Fruit fly (Drosophila melanogaster) whole organism, wandering third instar larva: Measurements from ENCODE around the gene Osi18.
A peak's percentile ranks its signal among the peaks of the same experiment; 100 is the strongest.

Source experiments
- CG9705 ChIP-seq: fragments of 200-800 bp; sonication (Bioruptor generic); optimal IDR thresholded peaks from 2 replicates; lab custom pipeline; 2018; ENCODE audit warnings: missing biosample characterization, mild to moderate bottlenecking, missing genetic modification characterization
- CrebA ChIP-seq: fragments of 200-800 bp; sonication (Bioruptor generic); optimal IDR thresholded peaks from 2 replicates; lab custom pipeline; 2016; ENCODE audit warnings: missing biosample characterization, mild to moderate bottlenecking, missing genetic modification characterization, borderline replicate concordance
- Dfd ChIP-seq: fragments of >200 bp; optimal IDR thresholded peaks from 2 replicates; lab custom pipeline; 2017; ENCODE audit warnings: missing biosample characterization, missing genetic modification characterization
- Dif ChIP-seq: fragments of 200-275, 200-300 bp; sonication (Bioruptor generic); optimal IDR thresholded peaks from 2 replicates; lab custom pipeline; 2018; ENCODE audit warnings: missing biosample characterization, missing genetic modification characterization; ENCODE audit not compliant: partially characterized antibody
- GATAd ChIP-seq: sonication (Bioruptor generic); optimal IDR thresholded peaks from 2 replicates; lab custom pipeline; 2016; ENCODE audit warnings: missing biosample characterization, missing genetic modification characterization
- HLH106 ChIP-seq: fragments of 200-800 bp; optimal IDR thresholded peaks from 3 replicates; lab custom pipeline; 2019; ENCODE audit warnings: missing biosample characterization, mild to moderate bottlenecking, missing genetic modification characterization, moderate library complexity
- Hnf4 ChIP-seq: fragments of 200-800 bp; sonication (Bioruptor generic); optimal IDR thresholded peaks from 2 replicates; lab custom pipeline; 2016; ENCODE audit warnings: missing biosample characterization, mild to moderate bottlenecking, missing genetic modification characterization
- Hr78 ChIP-seq: fragments of >200 bp; optimal IDR thresholded peaks from 2 replicates; lab custom pipeline; 2017; ENCODE audit warnings: missing biosample characterization, missing genetic modification characterization
- Hr83 ChIP-seq: fragments of 200-300 bp; sonication (Bioruptor generic); optimal IDR thresholded peaks from 2 replicates; lab custom pipeline; 2016; ENCODE audit warnings: missing biosample characterization, mild to moderate bottlenecking, missing genetic modification characterization, moderate library complexity; ENCODE audit not compliant: poor library complexity, severe bottlenecking
- Jra ChIP-seq: sonication (Bioruptor generic); optimal IDR thresholded peaks from 2 replicates; lab custom pipeline; 2016; ENCODE audit warnings: missing biosample characterization, missing genetic modification characterization
- Mio ChIP-seq: sonication (Bioruptor generic); optimal IDR thresholded peaks from 2 replicates; lab custom pipeline; 2016; ENCODE audit warnings: missing biosample characterization, missing genetic modification characterization
- Myc ChIP-seq: fragments of >200 bp; optimal IDR thresholded peaks from 2 replicates; lab custom pipeline; 2017
- N ChIP-seq: fragments of >200 bp; optimal IDR thresholded peaks from 2 replicates; lab custom pipeline; 2018; ENCODE audit warnings: missing biosample characterization, missing external identifiers, missing genetic modification characterization
- OdsH ChIP-seq: fragments of 200-800 bp; sonication (Bioruptor generic); optimal IDR thresholded peaks from 2 replicates; lab custom pipeline; 2016; ENCODE audit warnings: missing biosample characterization, mild to moderate bottlenecking, missing genetic modification characterization
- Rel ChIP-seq, 2 experiments: fragments of 200-800 bp; sonication (Bioruptor generic) in 1 of 2; optimal IDR thresholded peaks; 2 replicates in 1 of 2; 3 replicates in 1 of 2; lab custom pipeline; 2016 to 2019; ENCODE audit warnings: mild to moderate bottlenecking in 2 of 2, missing biosample characterization in 2 of 2, missing genetic modification characterization in 2 of 2, moderate library complexity in 1 of 2
- Sp1 ChIP-seq: fragments of 200-800 bp; sonication (Bioruptor generic); optimal IDR thresholded peaks from 3 replicates; lab custom pipeline; 2019; ENCODE audit warnings: missing biosample characterization, mild to moderate bottlenecking, missing genetic modification characterization, moderate library complexity
- Vsx2 ChIP-seq: fragments of 200-300, 225-300 bp; sonication (Bioruptor generic); optimal IDR thresholded peaks from 2 replicates; lab custom pipeline; 2018; ENCODE audit warnings: missing biosample characterization, missing genetic modification characterization; ENCODE audit not compliant: partially characterized antibody
- br ChIP-seq: fragments of 200-800 bp; sonication (Bioruptor generic); optimal IDR thresholded peaks from 2 replicates; lab custom pipeline; 2016; ENCODE audit warnings: missing biosample characterization, missing genetic modification characterization
- brk ChIP-seq: fragments of 200-800 bp; sonication (Bioruptor generic); optimal IDR thresholded peaks from 2 replicates; lab custom pipeline; 2016; ENCODE audit warnings: missing biosample characterization, mild to moderate bottlenecking, missing genetic modification characterization
- dl ChIP-seq, 2 experiments: fragments of 175-275, 200-275 bp in 1 of 2; fragments of 200-275 bp in 1 of 2; sonication (Bioruptor generic); optimal IDR thresholded peaks; lab custom pipeline; 2018; ENCODE audit warnings: mild to moderate bottlenecking in 2 of 2, missing biosample characterization in 2 of 2, missing genetic modification characterization in 2 of 2, moderate library complexity in 2 of 2; ENCODE audit not compliant: partially characterized antibody in 2 of 2, insufficient read depth in 1 of 2
- dmrt93B ChIP-seq: fragments of 200-800 bp; sonication (Bioruptor generic); optimal IDR thresholded peaks from 2 replicates; lab custom pipeline; 2018; ENCODE audit warnings: missing biosample characterization, mild to moderate bottlenecking, missing genetic modification characterization
- dsf ChIP-seq: sonication (Bioruptor generic); optimal IDR thresholded peaks from 2 replicates; lab custom pipeline; 2016; ENCODE audit warnings: missing biosample characterization, missing genetic modification characterization, borderline replicate concordance
- ey ChIP-seq: fragments of 200-800 bp; sonication (Bioruptor generic); optimal IDR thresholded peaks from 2 replicates; lab custom pipeline; 2016; ENCODE audit warnings: missing biosample characterization, missing genetic modification characterization
- foxo ChIP-seq, 2 experiments: fragments of 200-800 bp; sonication (Bioruptor generic); optimal IDR thresholded peaks; 2 replicates in 1 of 2; 3 replicates in 1 of 2; lab custom pipeline; 2016 to 2017; ENCODE audit warnings: missing biosample characterization in 2 of 2, missing genetic modification characterization in 2 of 2
- fru ChIP-seq: fragments of 200-800 bp; sonication (Bioruptor generic); optimal IDR thresholded peaks from 3 replicates; lab custom pipeline; 2016; ENCODE audit warnings: missing biosample characterization, mild to moderate bottlenecking, missing genetic modification characterization
- h ChIP-seq: fragments of 200-800 bp; sonication (Bioruptor generic); optimal IDR thresholded peaks from 3 replicates; lab custom pipeline; 2016; ENCODE audit warnings: missing biosample characterization, mild to moderate bottlenecking, missing genetic modification characterization
- jim ChIP-seq: fragments of 175-275, 200-325 bp; sonication (Bioruptor generic); optimal IDR thresholded peaks from 2 replicates; lab custom pipeline; 2016; ENCODE audit warnings: missing biosample characterization, mild to moderate bottlenecking, missing genetic modification characterization
- lola ChIP-seq: fragments of >200 bp; optimal IDR thresholded peaks from 2 replicates; lab custom pipeline; 2017; ENCODE audit warnings: missing biosample characterization, missing genetic modification characterization
- pan ChIP-seq: fragments of >200 bp; optimal IDR thresholded peaks from 2 replicates; lab custom pipeline; 2017
- psq ChIP-seq: fragments of 200-800 bp; sonication (Bioruptor generic); optimal IDR thresholded peaks from 3 replicates; lab custom pipeline; 2017; ENCODE audit warnings: missing biosample characterization, mild to moderate bottlenecking, missing genetic modification characterization, moderate library complexity
- rgr ChIP-seq: fragments of 200-800 bp; sonication (Bioruptor generic); optimal IDR thresholded peaks from 3 replicates; lab custom pipeline; 2016; ENCODE audit warnings: missing biosample characterization, mild to moderate bottlenecking, missing genetic modification characterization
- sage ChIP-seq: fragments of 200-800 bp; sonication (Bioruptor generic); optimal IDR thresholded peaks from 2 replicates; lab custom pipeline; 2016; ENCODE audit warnings: missing biosample characterization, mild to moderate bottlenecking, missing genetic modification characterization
- sv ChIP-seq: fragments of 200-800 bp; sonication (Bioruptor generic); optimal IDR thresholded peaks from 3 replicates; lab custom pipeline; 2016; ENCODE audit warnings: missing biosample characterization, missing genetic modification characterization
- tai ChIP-seq: sonication (Bioruptor generic); optimal IDR thresholded peaks from 2 replicates; lab custom pipeline; 2016; ENCODE audit warnings: missing biosample characterization, missing genetic modification characterization
- usp ChIP-seq: fragments of >200 bp; optimal IDR thresholded peaks from 2 replicates; lab custom pipeline; 2017; ENCODE audit warnings: missing biosample characterization, missing genetic modification characterization
- woc ChIP-seq: sonication (Bioruptor generic); optimal IDR thresholded peaks from 2 replicates; lab custom pipeline; 2016; ENCODE audit warnings: missing biosample characterization, mild to moderate bottlenecking, missing genetic modification characterization

Osi18 gene

DNA sequence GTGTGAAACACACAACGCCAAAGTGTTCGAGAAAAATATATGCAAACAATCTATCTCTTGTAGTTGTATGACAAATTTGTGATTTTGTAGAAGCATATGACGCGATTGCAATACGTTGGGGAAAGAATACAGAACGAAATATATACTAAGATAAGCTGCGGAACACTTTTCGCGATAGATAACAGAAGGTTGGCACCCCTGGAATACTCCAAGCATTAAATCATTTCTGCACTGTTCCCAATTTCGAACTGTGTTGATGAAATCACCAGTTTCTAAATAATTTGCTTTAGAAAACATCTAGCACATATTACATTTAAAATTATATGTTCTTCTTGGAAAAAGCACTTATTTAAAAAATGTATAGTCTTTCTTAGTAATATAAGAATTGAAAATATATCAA lies 24.4 kb downstream of the Osi18 start:
- TF ChIP-seq brk (GFP tag; lab: Kevin White, UChicago) (peak; percentile 25), jim (GFP tag; lab: Kevin White, UChicago) (no peak), br (GFP tag; lab: Kevin White, UChicago) (no peak)
- TF ChIP-seq, all 38 proteins: peak for 1

DNA sequence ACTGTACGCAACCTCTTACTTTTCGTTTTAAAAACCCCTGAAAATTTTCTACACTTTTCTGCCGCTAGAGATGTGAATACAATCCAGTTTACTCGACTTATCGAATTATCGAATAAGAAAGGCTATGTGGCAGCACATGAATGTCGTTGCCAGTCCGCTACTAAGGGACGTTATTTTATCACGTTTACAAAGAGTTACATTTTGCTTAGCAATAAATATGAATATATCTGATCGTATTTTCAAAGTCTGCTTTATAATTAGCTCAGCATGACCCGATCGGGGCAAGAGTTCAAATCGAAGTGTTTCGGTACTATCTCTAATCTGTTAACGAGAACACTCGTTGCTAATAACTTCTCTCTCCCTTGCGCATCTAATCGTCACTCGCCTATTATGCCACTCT lies 38.1 kb downstream of the Osi18 start, which contains the start of gene CG42724:
TSS of gene CG42724 (minus strand) at position 189 of the 400 bp plus-strand sequence.
- no peak for TF ChIP-seq HLH106 (tag; lab: Kevin White, UChicago)
- no peak for TF ChIP-seq Hr83
- TF ChIP-seq sv (GFP tag; lab: Kevin White, UChicago), result peak; percentile 42
- no peak for TF ChIP-seq Hr78 (GFP tag; lab: Kevin White, UChicago)
- TF ChIP-seq Hnf4 (GFP tag; lab: Kevin White, UChicago), result no peak
- TF ChIP-seq Myc (lab: Kevin White, UChicago), result peak; percentile 30
- no peak for TF ChIP-seq sage (GFP tag; lab: Kevin White, UChicago)
- peak; percentile 20 for TF ChIP-seq psq (GFP tag; lab: Kevin White, UChicago)
- TF ChIP-seq br (GFP tag; lab: Kevin White, UChicago), result no peak
- TF ChIP-seq Rel (GFP tag; optimal IDR thresholded peaks at IDR 0.05; lab: Kevin White, UChicago), result no peak
- TF ChIP-seq Rel (tag; optimal IDR thresholded peaks at IDR 0.05; lab: Kevin White, UChicago), result no peak
- TF ChIP-seq rgr (GFP tag; lab: Kevin White, UChicago), result no peak
- TF ChIP-seq dsf (GFP tag; lab: Kevin White, UChicago), result no peak
- no peak for TF ChIP-seq woc (GFP tag; lab: Kevin White, UChicago)
- no peak for TF ChIP-seq N (GFP tag; lab: Kevin White, UChicago)
- TF ChIP-seq ey (GFP tag; lab: Kevin White, UChicago), result no peak
- TF ChIP-seq Mio (GFP tag; lab: Kevin White, UChicago), result no peak
- TF ChIP-seq GATAd (GFP tag; lab: Kevin White, UChicago), result no peak
- TF ChIP-seq CG9705 (GFP tag; lab: Kevin White, UChicago), result peak; percentile 29
- no peak for TF ChIP-seq Dif

DNA sequence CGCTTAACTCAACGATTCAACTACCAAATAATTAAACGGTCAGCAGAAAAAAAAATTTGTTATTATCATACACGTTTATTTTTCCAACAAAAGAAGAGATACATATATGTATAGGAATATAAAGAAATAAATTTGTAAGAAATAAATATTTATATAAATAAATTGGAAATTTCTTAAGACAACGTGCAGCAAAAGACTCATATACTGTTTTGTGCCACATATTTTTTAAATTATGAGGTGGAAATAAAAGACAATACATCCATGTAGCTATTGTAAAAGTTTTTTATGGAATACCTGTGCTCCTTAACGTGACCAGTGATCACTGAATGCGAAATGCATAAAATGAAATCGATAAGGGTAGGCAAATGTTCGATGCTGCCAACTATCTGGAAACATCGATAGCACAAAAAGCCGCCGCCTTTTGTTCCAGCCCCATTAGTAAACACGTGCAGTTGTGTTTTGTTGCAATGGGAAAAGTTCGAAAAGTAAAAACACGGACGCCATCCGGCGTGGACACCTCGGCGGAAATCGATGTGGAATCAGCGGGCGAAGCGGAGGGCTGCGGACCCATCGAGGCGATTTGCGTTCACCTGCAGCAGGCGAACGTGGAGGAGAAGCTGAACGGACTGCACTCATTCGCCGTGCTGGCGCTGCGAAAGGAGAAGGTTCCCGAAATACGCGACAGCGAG lies 38.6 kb downstream of the Osi18 start, which contains the start of gene CG10286:
TSS of gene CG10286 (plus strand) at position 416 of the 689 bp plus-strand sequence.
- peak; percentile 29 for TF ChIP-seq HLH106 (tag; lab: Kevin White, UChicago)
- peak; percentile 25 for TF ChIP-seq rgr (GFP tag; lab: Kevin White, UChicago)
- peak; percentile 31 for TF ChIP-seq Myc (lab: Kevin White, UChicago)
- TF ChIP-seq woc (GFP tag; lab: Kevin White, UChicago), result peak; percentile 44
- TF ChIP-seq Vsx2, result no peak
- peak; percentile 57 for TF ChIP-seq Hr83
- no peak for TF ChIP-seq h (GFP tag; lab: Kevin White, UChicago)
- peak; percentile 11 for TF ChIP-seq psq (GFP tag; lab: Kevin White, UChicago)
- TF ChIP-seq Hnf4 (GFP tag; lab: Kevin White, UChicago), result no peak

- TF ChIP-seq pan (lab: Kevin White, UChicago) (no peak), sv (GFP tag; lab: Kevin White, UChicago) (peak; percentile 33), dl (GFP tag; optimal IDR thresholded peaks at IDR 0.05; lab: Kevin White, UChicago; ENCODE audit: insufficient read depth in 1 of 2, partially characterized antibody in 2 of 2) (no peak), Jra (GFP tag; lab: Kevin White, UChicago) (peak; percentile 62), foxo (GFP tag; optimal IDR thresholded peaks at IDR 0.05; lab: Kevin White, UChicago) (peak in 1 of 2 experiments; percentile 29), lola (GFP tag; lab: Kevin White, UChicago) (no peak), psq (GFP tag; lab: Kevin White, UChicago) (peak; percentile 26), N (GFP tag; lab: Kevin White, UChicago) (no peak), HLH106 (tag; lab: Kevin White, UChicago) (peak; percentile 51), woc (GFP tag; lab: Kevin White, UChicago) (peak; percentile 54), Hr78 (GFP tag; lab: Kevin White, UChicago) (no peak), Myc (lab: Kevin White, UChicago) (no peak), GATAd (GFP tag; lab: Kevin White, UChicago) (no peak), h (GFP tag; lab: Kevin White, UChicago) (peak; percentile 58), usp (GFP tag; lab: Kevin White, UChicago) (no peak), Vsx2 (no peak), sage (GFP tag; lab: Kevin White, UChicago) (no peak), CG9705 (GFP tag; lab: Kevin White, UChicago) (peak; percentile 16), ey (GFP tag; lab: Kevin White, UChicago) (peak; percentile 37), fru (GFP tag; lab: Kevin White, UChicago) (peak; percentile 41), Sp1 (GFP tag; lab: Kevin White, UChicago) (peak; percentile 34), Rel (GFP tag; optimal IDR thresholded peaks at IDR 0.05; lab: Kevin White, UChicago) (no peak), Rel (tag; optimal IDR thresholded peaks at IDR 0.05; lab: Kevin White, UChicago) (peak; percentile 3), dsf (GFP tag; lab: Kevin White, UChicago) (peak; percentile 36), CrebA (no peak), dmrt93B (no peak), Hnf4 (GFP tag; lab: Kevin White, UChicago) (peak; percentile 33), OdsH (GFP tag; lab: Kevin White, UChicago) (peak; percentile 49), tai (GFP tag; lab: Kevin White, UChicago) (no peak), rgr (GFP tag; lab: Kevin White, UChicago) (peak; percentile 39), Dfd (GFP tag; lab: Kevin White, UChicago) (no peak), br (GFP tag; lab: Kevin White, UChicago) (no peak)
Observed at dm6 chr3R:6373512-6374306, 43.7 kb downstream of the Osi18 start.
